Worm (Caenorhabditis elegans): Measurements from ENCODE around the gene F59E12.15.

DNA sequence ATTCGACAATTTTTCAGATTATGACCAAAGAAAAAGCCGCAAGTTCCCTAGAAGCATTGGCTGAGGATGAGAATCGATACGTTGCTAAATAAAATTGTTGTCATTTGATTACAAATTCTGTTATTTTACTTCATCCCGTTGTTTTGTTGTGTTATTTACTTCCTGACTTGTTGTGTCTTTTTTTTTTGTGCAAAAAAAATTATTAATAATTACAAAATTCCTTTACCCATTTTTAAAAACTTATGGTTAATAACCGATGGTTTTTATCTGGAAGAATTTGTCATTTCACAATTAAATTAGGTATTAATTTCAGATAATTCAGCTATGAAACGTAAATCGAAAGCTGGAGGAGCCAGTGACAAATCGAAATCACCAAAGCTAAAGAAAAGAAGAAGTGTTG, 31.9 kb downstream of the F59E12.15 start, which contains the start of gene C17G10.1:
- TF ChIP-seq pha-4 (tag; optimal IDR thresholded peaks at IDR 0.05) = no peak
- no peak for TF ChIP-seq rec-8 (tag; optimal IDR thresholded peaks at IDR 0.05)
